Fruit fly (Drosophila melanogaster): ENCODE data around the gene Sf3a1.
A peak's percentile ranks its signal among the peaks of the same experiment; 100 is the strongest.

The Sf3a1 gene

DNA sequence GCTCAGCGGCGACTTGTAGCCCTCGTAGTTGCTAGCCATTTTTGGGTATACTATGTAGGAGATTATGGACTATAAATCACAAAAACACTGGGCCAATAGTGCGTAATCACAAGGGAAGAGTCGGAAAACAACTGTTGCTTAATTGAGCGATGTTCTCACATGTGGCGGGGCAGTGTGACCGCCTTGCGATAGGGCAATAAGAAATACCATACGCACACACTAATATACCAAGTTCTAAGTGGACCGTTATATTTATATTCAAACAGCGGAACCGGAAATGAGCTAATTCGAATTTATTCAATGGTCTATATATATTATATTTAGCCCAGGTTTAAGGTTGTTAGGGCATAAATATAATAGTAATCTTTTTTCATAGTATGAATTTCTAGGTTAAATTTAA, 18.8 kb upstream of the Sf3a1 start, which contains the start of gene Adsl (continued):
- TF ChIP-seq tgo (GFP tag; IDR thresholded peaks at IDR 0.05) (peak; percentile 19; the same call in 1 of the 3 replicates), tap (tag; optimal IDR thresholded peaks at IDR 0.05) (peak; percentile 48), Hr51 (GFP tag; optimal IDR thresholded peaks at IDR 0.05) (peak in 1 of 2 experiments; percentile 9), lab (GFP tag; optimal IDR thresholded peaks at IDR 0.05) (peak; percentile 82), trem (tag; optimal IDR thresholded peaks at IDR 0.05) (peak; percentile 84), CG10431 (GFP tag; optimal IDR thresholded peaks at IDR 0.05) (no peak), CG34376 (GFP tag; optimal IDR thresholded peaks at IDR 0.05) (no peak), ftz-f1 (GFP tag; optimal IDR thresholded peaks at IDR 0.05) (no peak), tio (GFP tag; optimal IDR thresholded peaks at IDR 0.05) (no peak), mld (GFP tag; IDR thresholded peaks at IDR 0.05; ENCODE audit: partially characterized antibody) (no peak), gcm (GFP tag; optimal IDR thresholded peaks at IDR 0.05) (peak; percentile 76), lov (optimal IDR thresholded peaks at IDR 0.05) (no peak), lov (GFP tag; IDR thresholded peaks at IDR 0.05) (peak; percentile 77; the same call in 2 of the 3 replicates), CG10321 (GFP tag; IDR thresholded peaks at IDR 0.05) (peak; percentile 37; the same call in 1 of the 2 replicates), CG12942 (GFP tag; optimal IDR thresholded peaks at IDR 0.05) (no peak), CG16815 (GFP tag; optimal IDR thresholded peaks at IDR 0.05) (no peak), Chrac-16 (GFP tag; optimal IDR thresholded peaks at IDR 0.05) (peak; percentile 19), CG14667 (GFP tag; IDR thresholded peaks at IDR 0.05) (no peak), sug (tag; optimal IDR thresholded peaks at IDR 0.05) (no peak), lilli (GFP tag; optimal IDR thresholded peaks at IDR 0.05) (no peak), sens (GFP tag) (peak; percentile 89), Neu2 (GFP tag; optimal IDR thresholded peaks at IDR 0.05; ENCODE audit: borderline replicate concordance) (no peak), dysf (GFP tag; IDR thresholded peaks at IDR 0.05) (peak; percentile 17; the same call in 1 of the 3 replicates), Elba2 (GFP tag; optimal IDR thresholded peaks at IDR 0.05) (no peak), Gsc (GFP tag; IDR thresholded peaks at IDR 0.05) (no peak), ac (GFP tag; optimal IDR thresholded peaks at IDR 0.05) (peak; percentile 73), lola (GFP tag; optimal IDR thresholded peaks at IDR 0.05) (no peak), gce (GFP tag; IDR thresholded peaks at IDR 0.05) (no peak), CG12391 (tag; optimal IDR thresholded peaks at IDR 0.05) (peak; percentile 72), tup (GFP tag; optimal IDR thresholded peaks at IDR 0.05) (no peak), danr (GFP tag; IDR thresholded peaks at IDR 0.05) (no peak), CG6254 (GFP tag; optimal IDR thresholded peaks at IDR 0.05) (peak; percentile 79), sima (GFP tag; optimal IDR thresholded peaks at IDR 0.05) (no peak), ash1 (GFP tag; optimal IDR thresholded peaks at IDR 0.05) (peak; percentile 5), bigmax (GFP tag; optimal IDR thresholded peaks at IDR 0.05) (peak; percentile 54), pb (GFP tag; optimal IDR thresholded peaks at IDR 0.05) (peak; percentile 11), CG10979 (tag; optimal IDR thresholded peaks at IDR 0.05) (peak; percentile 73), Fer2 (tag; optimal IDR thresholded peaks at IDR 0.05) (peak; percentile 56), CG32772 (GFP tag; IDR thresholded peaks at IDR 0.05) (no peak), CG6175 (GFP tag; IDR thresholded peaks at IDR 0.05) (no peak), CG3407 (GFP tag; optimal IDR thresholded peaks at IDR 0.05) (peak; percentile 72), TFAM (GFP tag; optimal IDR thresholded peaks at IDR 0.05) (no peak), dati (GFP tag; IDR thresholded peaks at IDR 0.05) (no peak), CG30403 (GFP tag; optimal IDR thresholded peaks at IDR 0.05) (peak; percentile 42), CG1024 (GFP tag; IDR thresholded peaks at IDR 0.05) (peak; percentile 43), CG18262 (tag; optimal IDR thresholded peaks at IDR 0.05) (no peak), Lim3 (GFP tag; IDR thresholded peaks at IDR 0.05) (no peak), lmd (GFP tag; IDR thresholded peaks at IDR 0.05) (no peak), CG18011 (GFP tag; optimal IDR thresholded peaks at IDR 0.05) (no peak), ham (GFP tag; IDR thresholded peaks at IDR 0.05) (no peak), her (GFP tag; optimal IDR thresholded peaks at IDR 0.05) (no peak), CG8281 (tag; optimal IDR thresholded peaks at IDR 0.05) (peak; percentile 30)
